Fruit fly (Drosophila melanogaster): ENCODE measurements around the gene CG1486.

Gene CG1486

DNA sequence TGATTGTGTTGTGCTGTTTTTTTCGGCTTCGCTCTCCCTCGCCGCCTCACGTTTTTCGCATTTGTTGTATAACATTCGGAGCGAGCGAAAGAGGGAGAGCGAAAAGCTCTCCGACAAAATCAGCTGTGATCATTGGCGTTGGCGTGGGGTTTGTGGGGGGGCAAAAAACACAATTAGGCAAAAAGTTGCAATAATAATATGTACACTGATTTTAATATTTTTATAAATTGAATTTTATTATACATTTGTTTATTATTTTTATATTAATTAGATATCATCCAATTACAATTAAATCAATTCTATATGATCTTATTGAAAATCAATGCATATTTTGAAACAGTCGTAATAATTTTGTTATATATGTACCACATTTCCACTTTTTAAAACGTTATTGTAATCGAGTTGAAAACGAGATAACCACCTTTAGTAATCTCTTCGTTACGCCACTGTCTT is 51.8 kb downstream of the CG1486 start (continued):
- TF ChIP-seq phol (tag; optimal IDR thresholded peaks at IDR 0.05) (peak; percentile 46), CG18262 (tag; optimal IDR thresholded peaks at IDR 0.05) (peak; percentile 47), lilli (GFP tag; optimal IDR thresholded peaks at IDR 0.05) (peak; percentile 28), Rfx (GFP tag; IDR thresholded peaks at IDR 0.05) (peak; percentile 57), bowl (GFP tag; IDR thresholded peaks at IDR 0.05) (no peak), Aef1 (GFP tag; IDR thresholded peaks at IDR 0.05) (no peak), luna (GFP tag; optimal IDR thresholded peaks at IDR 0.05) (no peak), CG11398 (GFP tag; optimal IDR thresholded peaks at IDR 0.05) (no peak), Ssrp (tag; optimal IDR thresholded peaks at IDR 0.05) (peak; percentile 34), tgo (GFP tag; IDR thresholded peaks at IDR 0.05) (peak; percentile 35; the same call in 1 of the 3 replicates), esg (GFP tag; conservative IDR thresholded peaks at IDR 0.05) (no peak), croc (GFP tag; conservative IDR thresholded peaks at IDR 0.05) (no peak), Dbx (GFP tag; IDR thresholded peaks at IDR 0.05) (0 out of 3 replicates have a peak, but pooled peaks have one; percentile 30), CG4404 (GFP tag; IDR thresholded peaks at IDR 0.05) (no peak), CG18764 (GFP tag; optimal IDR thresholded peaks at IDR 0.05) (no peak), CG30403 (GFP tag; optimal IDR thresholded peaks at IDR 0.05) (peak; percentile 44), CG2120 (GFP tag; optimal IDR thresholded peaks at IDR 0.05) (peak; percentile 53), ERR (GFP tag; optimal IDR thresholded peaks at IDR 0.05) (no peak), tll (GFP tag; optimal IDR thresholded peaks at IDR 0.05) (no peak), Nf-YB (GFP tag; optimal IDR thresholded peaks at IDR 0.05) (no peak), CG11723 (GFP tag; optimal IDR thresholded peaks at IDR 0.05) (no peak), exex (tag; optimal IDR thresholded peaks at IDR 0.05) (no peak), hb (GFP tag; IDR thresholded peaks at IDR 0.05; ENCODE audit: partially characterized antibody) (no peak), slp2 (GFP tag; optimal IDR thresholded peaks at IDR 0.05) (no peak), inv (GFP tag; IDR thresholded peaks at IDR 0.05; ENCODE audit: partially characterized antibody) (no peak), Poxn (GFP tag; IDR thresholded peaks at IDR 0.05) (no peak), sens-2 (GFP tag; IDR thresholded peaks at IDR 0.05) (no peak), B-H2 (GFP tag; optimal IDR thresholded peaks at IDR 0.05) (no peak), Dll (GFP tag; IDR thresholded peaks at IDR 0.05; ENCODE audit: partially characterized antibody) (no peak), zen (tag; optimal IDR thresholded peaks at IDR 0.05) (no peak), fru (optimal IDR thresholded peaks at IDR 0.05) (no peak), tap (tag; optimal IDR thresholded peaks at IDR 0.05) (peak; percentile 3), Hr78 (GFP tag; optimal IDR thresholded peaks at IDR 0.05) (no peak), Hand (GFP tag; optimal IDR thresholded peaks at IDR 0.05) (peak; percentile 52), Max (GFP tag; optimal IDR thresholded peaks at IDR 0.05) (no peak), CG4617 (GFP tag; optimal IDR thresholded peaks at IDR 0.05; ENCODE audit: borderline replicate concordance) (no peak), CG10366 (GFP tag; IDR thresholded peaks at IDR 0.05) (peak; percentile 16; the same call in 1 of the 2 replicates), CG7839 (tag; optimal IDR thresholded peaks at IDR 0.05) (peak; percentile 60), CG1792 (GFP tag; optimal IDR thresholded peaks at IDR 0.05) (no peak), CG3995 (GFP tag; optimal IDR thresholded peaks at IDR 0.05) (peak; percentile 2), CG3407 (GFP tag; optimal IDR thresholded peaks at IDR 0.05) (no peak), en (GFP tag; optimal IDR thresholded peaks at IDR 0.05) (no peak), gcm (GFP tag; optimal IDR thresholded peaks at IDR 0.05) (no peak), Drgx (GFP tag; IDR thresholded peaks at IDR 0.05) (peak; percentile 36; the same call in 1 of the 2 replicates), CG6683 (GFP tag; optimal IDR thresholded peaks at IDR 0.05) (peak; percentile 11), HLH3B (GFP tag; IDR thresholded peaks at IDR 0.05) (0 out of 2 replicates have a peak, but pooled peaks have one; percentile 13), D19A (tag; optimal IDR thresholded peaks at IDR 0.05) (peak; percentile 24), sisA (GFP tag; IDR thresholded peaks at IDR 0.05) (no peak), Awh (GFP tag; IDR thresholded peaks at IDR 0.05) (no peak), nmo (GFP tag; optimal IDR thresholded peaks at IDR 0.05) (peak; percentile 42), CG7963 (GFP tag; IDR thresholded peaks at IDR 0.05; ENCODE audit: partially characterized antibody) (no peak)
